Fruit fly (Drosophila melanogaster) whole organism, prepupa: ENCODE measurements around the gene spir.
A peak's percentile ranks its signal among the peaks of the same experiment; 100 is the strongest.

Experiments
- Blimp-1 ChIP-seq: fragments of 200-800 bp; sonication (Bioruptor generic); optimal IDR thresholded peaks from 3 replicates; lab custom pipeline; 2017; ENCODE audit warnings: missing biosample characterization, missing genetic modification characterization, mild to moderate bottlenecking, moderate library complexity, missing genetic modification reagents
- CG10631 ChIP-seq: fragments of 200-800 bp; sonication (Bioruptor generic); optimal IDR thresholded peaks from 2 replicates; lab custom pipeline; 2016; ENCODE audit warnings: missing biosample characterization, missing genetic modification characterization
- CG10669 ChIP-seq: fragments of 200-800 bp; sonication (Bioruptor generic); optimal IDR thresholded peaks from 3 replicates; lab custom pipeline; 2018; ENCODE audit warnings: missing biosample characterization, mild to moderate bottlenecking, missing genetic modification characterization, moderate library complexity
- CG11762 ChIP-seq: fragments of 200-800 bp; sonication (Bioruptor generic); optimal IDR thresholded peaks from 3 replicates; lab custom pipeline; 2016; ENCODE audit warnings: missing biosample characterization, missing genetic modification characterization; ENCODE audit not compliant: insufficient read depth
- CG11902 ChIP-seq: fragments of 200-800 bp; sonication (Bioruptor generic); optimal IDR thresholded peaks from 3 replicates; lab custom pipeline; 2016; ENCODE audit warnings: missing biosample characterization, missing genetic modification characterization
- CG15336 ChIP-seq: fragments of 200-800 bp; sonication (Bioruptor generic); IDR thresholded peaks from 2 replicates; pipeline ENCODE4 v1.3.6; 2022; ENCODE audit warnings: missing biosample characterization, missing genetic modification characterization
- CG1621 ChIP-seq: fragments of 200-800 bp; sonication (Bioruptor generic); optimal IDR thresholded peaks from 3 replicates; lab custom pipeline; 2018; ENCODE audit warnings: missing biosample characterization, mild to moderate bottlenecking, missing genetic modification characterization
- CG16779 ChIP-seq: fragments of 200-800 bp; sonication (Bioruptor generic); optimal IDR thresholded peaks from 3 replicates; lab custom pipeline; 2017; ENCODE audit warnings: missing biosample characterization, mild to moderate bottlenecking, missing genetic modification characterization
- CG32006 ChIP-seq: fragments of 200-800 bp; sonication (Bioruptor generic); optimal IDR thresholded peaks from 3 replicates; lab custom pipeline; 2017; ENCODE audit warnings: missing biosample characterization, mild to moderate bottlenecking, missing genetic modification characterization
- CG3919 ChIP-seq: fragments of 200-800 bp; sonication (Bioruptor generic); optimal IDR thresholded peaks from 3 replicates; lab custom pipeline; 2016; ENCODE audit warnings: missing biosample characterization, missing genetic modification characterization
- CG6163 ChIP-seq: fragments of 200-800 bp; sonication (Bioruptor generic); IDR thresholded peaks from 3 replicates; pipeline ENCODE4 v1.3.6; 2022; ENCODE audit warnings: missing biosample characterization, missing genetic modification characterization
- CG6276 ChIP-seq: fragments of 200-800 bp; sonication (Bioruptor generic); optimal IDR thresholded peaks from 2 replicates; lab custom pipeline; 2017; ENCODE audit warnings: missing biosample characterization, mild to moderate bottlenecking, missing genetic modification characterization
- CG6792 ChIP-seq: fragments of 200-800 bp; sonication (Bioruptor generic); optimal IDR thresholded peaks from 3 replicates; lab custom pipeline; 2016; ENCODE audit warnings: missing biosample characterization, missing genetic modification characterization
- CG6808 ChIP-seq: fragments of 200-800 bp; sonication (Bioruptor generic); optimal IDR thresholded peaks from 3 replicates; lab custom pipeline; 2017; ENCODE audit warnings: missing biosample characterization, missing genetic modification characterization, mild to moderate bottlenecking, moderate library complexity, missing genetic modification reagents
- CG6854 ChIP-seq: fragments of 200-800 bp; sonication (Bioruptor generic); optimal IDR thresholded peaks from 2 replicates; lab custom pipeline; 2017; ENCODE audit warnings: missing biosample characterization, mild to moderate bottlenecking, missing genetic modification characterization
- CG7368 ChIP-seq: fragments of 200-800 bp; sonication (Bioruptor generic); optimal IDR thresholded peaks from 3 replicates; lab custom pipeline; 2016; ENCODE audit warnings: missing biosample characterization, missing genetic modification characterization
- CG8119 ChIP-seq: fragments of 200-800 bp; sonication (Bioruptor generic); IDR thresholded peaks from 3 replicates; pipeline ENCODE4 v1.3.6; 2022; ENCODE audit warnings: missing biosample characterization, missing genetic modification characterization
- CG8319 ChIP-seq: fragments of 200-800 bp; sonication (Bioruptor generic); optimal IDR thresholded peaks from 3 replicates; lab custom pipeline; 2016; ENCODE audit warnings: missing biosample characterization, missing genetic modification characterization
- CG8632 ChIP-seq: fragments of 200-800 bp; sonication (Bioruptor generic); optimal IDR thresholded peaks from 3 replicates; lab custom pipeline; 2016; ENCODE audit warnings: missing biosample characterization, missing genetic modification characterization
- CG9139 ChIP-seq: fragments of 200-800 bp; sonication (Bioruptor generic); optimal IDR thresholded peaks from 3 replicates; lab custom pipeline; 2017; ENCODE audit warnings: missing biosample characterization, mild to moderate bottlenecking, missing genetic modification characterization
- Eip75B ChIP-seq: fragments of 200-800 bp; sonication (Bioruptor generic); optimal IDR thresholded peaks from 3 replicates; lab custom pipeline; 2016; ENCODE audit warnings: missing biosample characterization, missing genetic modification characterization
- Eip78C ChIP-seq: fragments of 200-800 bp; sonication (Bioruptor generic); peaks from one replicate; lab custom pipeline; 2016; ENCODE audit warnings: missing biosample characterization, missing genetic modification characterization
- Ets21C ChIP-seq: fragments of 200-800 bp; sonication (Bioruptor generic); optimal IDR thresholded peaks from 3 replicates; lab custom pipeline; 2016; ENCODE audit warnings: missing biosample characterization, missing genetic modification characterization
- Ets96B ChIP-seq: fragments of 200-800 bp; optimal IDR thresholded peaks from 2 replicates; lab custom pipeline; 2019; ENCODE audit warnings: missing biosample characterization, mild to moderate bottlenecking, missing genetic modification characterization, moderate library complexity
- Gug ChIP-seq: fragments of 200-800 bp; sonication (Bioruptor generic); IDR thresholded peaks from 2 replicates; pipeline ENCODE4 v1.3.6; 2022; ENCODE audit warnings: missing biosample characterization, missing genetic modification characterization
- Hr39 ChIP-seq: fragments of 200-800 bp; sonication (Bioruptor generic); optimal IDR thresholded peaks from 2 replicates; lab custom pipeline; 2016; ENCODE audit warnings: missing biosample characterization, missing genetic modification characterization
- Hr4 ChIP-seq: fragments of 200-800 bp; sonication (Bioruptor generic); optimal IDR thresholded peaks from 3 replicates; lab custom pipeline; 2016; ENCODE audit warnings: missing biosample characterization, missing genetic modification characterization
- Lpt ChIP-seq: fragments of 200-800 bp; sonication (Bioruptor generic); optimal IDR thresholded peaks from 3 replicates; lab custom pipeline; 2016; ENCODE audit warnings: missing biosample characterization, missing genetic modification characterization
- Met ChIP-seq: fragments of 200-800 bp; sonication (Bioruptor generic); optimal IDR thresholded peaks from 3 replicates; lab custom pipeline; 2016; ENCODE audit warnings: missing biosample characterization, missing genetic modification characterization
- OdsH ChIP-seq: fragments of 200-800 bp; sonication (Bioruptor generic); optimal IDR thresholded peaks from 3 replicates; lab custom pipeline; 2016; ENCODE audit warnings: missing biosample characterization, missing genetic modification characterization
- Smox ChIP-seq: fragments of 200-800 bp; sonication (Bioruptor generic); optimal IDR thresholded peaks from 3 replicates; lab custom pipeline; 2016; ENCODE audit warnings: missing biosample characterization, missing genetic modification characterization
- Sox102F ChIP-seq: fragments of 200-800 bp; sonication (Bioruptor generic); optimal IDR thresholded peaks from 2 replicates; lab custom pipeline; 2016; ENCODE audit warnings: missing biosample characterization, mild to moderate bottlenecking, missing genetic modification characterization
- Sox14 ChIP-seq: fragments of 200-800 bp; sonication (Bioruptor generic); optimal IDR thresholded peaks from 3 replicates; lab custom pipeline; 2016; ENCODE audit warnings: missing biosample characterization, missing genetic modification characterization
- Sox15 ChIP-seq: fragments of 200-800 bp; sonication (Bioruptor generic); optimal IDR thresholded peaks from 3 replicates; lab custom pipeline; 2016; ENCODE audit warnings: missing biosample characterization, missing genetic modification characterization
- achi ChIP-seq: fragments of 200-800 bp; sonication (Bioruptor generic); optimal IDR thresholded peaks from 3 replicates; lab custom pipeline; 2016; ENCODE audit warnings: missing biosample characterization, missing genetic modification characterization
- acj6 ChIP-seq: fragments of 200-800 bp; sonication (Bioruptor generic); optimal IDR thresholded peaks from 3 replicates; lab custom pipeline; 2016; ENCODE audit warnings: missing biosample characterization, missing genetic modification characterization
- dsx ChIP-seq: fragments of 200-800 bp; optimal IDR thresholded peaks from 3 replicates; lab custom pipeline; 2019; ENCODE audit warnings: missing biosample characterization, mild to moderate bottlenecking, missing genetic modification characterization, moderate library complexity; ENCODE audit not compliant: poor library complexity, severe bottlenecking
- eg ChIP-seq: fragments of 200-800 bp; sonication (Bioruptor generic); IDR thresholded peaks from 3 replicates; pipeline ENCODE4 v1.3.6; 2022; ENCODE audit warnings: missing biosample characterization, missing genetic modification characterization
- esn ChIP-seq: fragments of 200-800 bp; sonication (Bioruptor generic); optimal IDR thresholded peaks from 2 replicates; lab custom pipeline; 2016; ENCODE audit warnings: missing biosample characterization, mild to moderate bottlenecking, missing genetic modification characterization, moderate library complexity
- lz ChIP-seq: fragments of 200-800 bp; sonication (Bioruptor generic); optimal IDR thresholded peaks from 3 replicates; lab custom pipeline; 2016; ENCODE audit warnings: missing biosample characterization, missing genetic modification characterization
- net ChIP-seq: fragments of 200-800 bp; sonication (Bioruptor generic); optimal IDR thresholded peaks from 3 replicates; lab custom pipeline; 2016; ENCODE audit warnings: missing biosample characterization, missing genetic modification characterization
- pdm3 ChIP-seq: fragments of 200-800 bp; sonication (Bioruptor generic); optimal IDR thresholded peaks from 3 replicates; lab custom pipeline; 2016; ENCODE audit warnings: missing biosample characterization, missing genetic modification characterization
- salr ChIP-seq, 2 experiments: fragments of 200-800 bp; sonication (Bioruptor generic); optimal IDR thresholded peaks; 3 replicates each; lab custom pipeline; 2016 to 2018; ENCODE audit warnings: missing biosample characterization in 2 of 2, missing genetic modification characterization in 2 of 2, mild to moderate bottlenecking in 1 of 2
- ss ChIP-seq, 2 experiments: fragments of 200-800 bp; sonication (Bioruptor generic); optimal IDR thresholded peaks; 2 replicates in 1 of 2; 3 replicates in 1 of 2; lab custom pipeline; 2017 to 2018; ENCODE audit warnings: mild to moderate bottlenecking in 2 of 2, missing biosample characterization in 2 of 2, missing genetic modification characterization in 2 of 2, moderate library complexity in 1 of 2
- topi ChIP-seq: fragments of 200-800 bp; sonication (Bioruptor generic); optimal IDR thresholded peaks from 3 replicates; lab custom pipeline; 2016; ENCODE audit warnings: missing biosample characterization, missing genetic modification characterization
- vri ChIP-seq: fragments of 200-800 bp; sonication (Bioruptor generic); optimal IDR thresholded peaks from 3 replicates; lab custom pipeline; 2016; ENCODE audit warnings: missing biosample characterization, mild to moderate bottlenecking, missing genetic modification characterization

Gene spir

dm6 chr2L:20310751-20311387 lies at the start of gene spir:
Gene spir (plus strand): TSS chr2L:20311219.
- TF ChIP-seq esn (GFP tag; lab: Kevin White, UChicago) (peak; percentile 23), acj6 (GFP tag; lab: Kevin White, UChicago) (no peak), CG3919 (peak; percentile 3), CG9139 (GFP tag; lab: Kevin White, UChicago) (peak; percentile 14), Hr4 (GFP tag; lab: Kevin White, UChicago) (no peak), CG11762 (GFP tag; lab: Kevin White, UChicago) (no peak), eg (GFP tag; lab: Robert Waterston, UW) (peak; percentile 19; the same call in 1 of the 3 replicates), CG6276 (GFP tag; lab: Kevin White, UChicago) (peak; percentile 12), Blimp-1 (GFP tag; lab: Kevin White, UChicago) (no peak), Sox15 (GFP tag; lab: Kevin White, UChicago) (no peak), Ets21C (GFP tag; lab: Kevin White, UChicago) (no peak), CG6854 (GFP tag; lab: Kevin White, UChicago) (peak; percentile 65), CG32006 (GFP tag; lab: Kevin White, UChicago) (peak; percentile 10), Smox (no peak), CG10631 (GFP tag; lab: Kevin White, UChicago) (no peak), achi (GFP tag; lab: Kevin White, UChicago) (peak; percentile 8), Ets96B (no peak), salr (GFP tag; optimal IDR thresholded peaks at IDR 0.05; lab: Kevin White, UChicago) (no peak), CG8119 (peak; percentile 43; the same call in 2 of the 3 replicates), Hr39 (GFP tag; lab: Kevin White, UChicago) (no peak), net (peak; percentile 36), CG10669 (GFP tag; lab: Kevin White, UChicago) (no peak), topi (GFP tag; lab: Kevin White, UChicago) (peak; percentile 6), CG16779 (no peak), OdsH (GFP tag; lab: Kevin White, UChicago) (no peak), Gug (GFP tag; lab: Robert Waterston, UW) (no peak), CG6792 (GFP tag; lab: Kevin White, UChicago) (no peak), ss (GFP tag; optimal IDR thresholded peaks at IDR 0.05; lab: Kevin White, UChicago) (peak; percentile 23 to 45), Sox14 (peak; percentile 5), dsx (GFP tag; lab: Kevin White, UChicago) (peak; percentile 87), lz (no peak), CG8319 (GFP tag; lab: Kevin White, UChicago) (no peak), CG8632 (GFP tag; lab: Kevin White, UChicago) (no peak), vri (GFP tag; lab: Kevin White, UChicago) (peak; percentile 56), pdm3 (GFP tag; lab: Kevin White, UChicago) (no peak), CG6808 (GFP tag; lab: Kevin White, UChicago) (no peak), CG15336 (GFP tag; lab: Robert Waterston, UW) (peak; percentile 37; the same call in 1 of the 2 replicates), CG6163 (peak; percentile 58; the same call in 2 of the 3 replicates), Eip78C (peak; percentile 83), Eip75B (GFP tag; lab: Kevin White, UChicago) (no peak), Sox102F (GFP tag; lab: Kevin White, UChicago) (peak; percentile 42), Lpt (GFP tag; lab: Kevin White, UChicago) (no peak), CG11902 (no peak), CG1621 (tag; lab: Kevin White, UChicago) (no peak), CG7368 (GFP tag; lab: Kevin White, UChicago) (no peak), Met (GFP tag; lab: Kevin White, UChicago) (peak; percentile 31)
- TF ChIP-seq, all 60 proteins: peak for 20
